Worm (Caenorhabditis elegans): ENCODE data around the gene mrpl-46.

The mrpl-46 gene

ce11 chrIV:763377-764063 is 37.1 kb upstream of the mrpl-46 start, which contains the start of gene col-103 (continued):
- TF ChIP-seq D1046.2 (GFP tag; IDR thresholded peaks at IDR 0.05), result no peak
- no peak for TF ChIP-seq mxl-3 (GFP tag; optimal IDR thresholded peaks at IDR 0.05)
- no peak for TF ChIP-seq hif-1 (tag; optimal IDR thresholded peaks at IDR 0.05)
- no peak for TF ChIP-seq fkh-10 (GFP tag; optimal IDR thresholded peaks at IDR 0.05)
- no peak for TF ChIP-seq nhr-111 (GFP tag; optimal IDR thresholded peaks at IDR 0.05)
- TF ChIP-seq pha-4 (GFP tag; IDR thresholded peaks at IDR 0.05), result no peak
- TF ChIP-seq pha-4 (tag; optimal IDR thresholded peaks at IDR 0.05), result no peak
- peak; percentile 19 for TF ChIP-seq mep-1 (tag; optimal IDR thresholded peaks at IDR 0.05)
- no peak for TF ChIP-seq hmg-1.1 (GFP tag; IDR thresholded peaks at IDR 0.05)
- no peak for TF ChIP-seq ztf-11 (tag; optimal IDR thresholded peaks at IDR 0.05)
- no peak for TF ChIP-seq lin-15B (tag; optimal IDR thresholded peaks at IDR 0.05)
- TF ChIP-seq saeg-2 (GFP tag; IDR thresholded peaks at IDR 0.05), result no peak
- no peak for TF ChIP-seq egl-43 (GFP tag; IDR thresholded peaks at IDR 0.05)
- no peak for TF ChIP-seq tag-97 (GFP tag; IDR thresholded peaks at IDR 0.05)
- TF ChIP-seq gei-8 (GFP tag; optimal IDR thresholded peaks at IDR 0.05), result no peak
- no peak for TF ChIP-seq set-16 (GFP tag; IDR thresholded peaks at IDR 0.05)
- no peak for TF ChIP-seq mxl-2 (GFP tag; conservative IDR thresholded peaks at IDR 0.05)
- TF ChIP-seq aha-1 (tag), result no peak
- TF ChIP-seq mes-2 (tag; optimal IDR thresholded peaks at IDR 0.05; ENCODE audit: poor library complexity, severe bottlenecking), result peak; percentile 34
- peak in 1 of 2 experiments; percentile 92 for TF ChIP-seq unc-62 (GFP tag; optimal IDR thresholded peaks at IDR 0.05 in 1 of 2)
- no peak for TF ChIP-seq unc-62 (tag; optimal IDR thresholded peaks at IDR 0.05)
- TF ChIP-seq dmd-9 (GFP tag; IDR thresholded peaks at IDR 0.05), result no peak
- TF ChIP-seq T26A8.4 (GFP tag; IDR thresholded peaks at IDR 0.05), result no peak
- peak; percentile 51 for TF ChIP-seq nhr-28 (tag; optimal IDR thresholded peaks at IDR 0.05)
- TF ChIP-seq R02D3.7 (tag; optimal IDR thresholded peaks at IDR 0.05), result no peak
- TF ChIP-seq nhr-76 (tag; optimal IDR thresholded peaks at IDR 0.05), result no peak
- no peak for TF ChIP-seq ctbp-1 (GFP tag; IDR thresholded peaks at IDR 0.05)

- TF ChIP-seq nhr-6 (tag; optimal IDR thresholded peaks at IDR 0.05) (no peak), Y5F2A.4 (GFP tag; optimal IDR thresholded peaks at IDR 0.05) (no peak), F26F4.8 (GFP tag; conservative IDR thresholded peaks at IDR 0.05) (no peak), Y75B8A.6 (GFP tag; IDR thresholded peaks at IDR 0.05) (no peak), sdz-12 (GFP tag; optimal IDR thresholded peaks at IDR 0.05) (no peak), aha-1 (tag) (peak; percentile 24), ceh-28 (tag; optimal IDR thresholded peaks at IDR 0.05) (peak; percentile 32), egl-27 (tag; optimal IDR thresholded peaks at IDR 0.05) (no peak), ztf-11 (tag; optimal IDR thresholded peaks at IDR 0.05) (no peak), spr-3 (GFP tag; optimal IDR thresholded peaks at IDR 0.05) (no peak), mxl-3 (GFP tag; optimal IDR thresholded peaks at IDR 0.05) (no peak), pqm-1 (tag; optimal IDR thresholded peaks at IDR 0.05) (no peak), hmg-1.1 (GFP tag; IDR thresholded peaks at IDR 0.05) (no peak), daf-12 (tag; optimal IDR thresholded peaks at IDR 0.05) (no peak), lsy-2 (tag; optimal IDR thresholded peaks at IDR 0.05) (no peak), lin-29 (GFP tag; IDR thresholded peaks at IDR 0.05) (no peak)
These were observed 32.3 kb upstream of the mrpl-46 start, which contains the start of gene F56B3.2 for ce11 chrIV:768312-768711. Gene F56B3.2, minus strand, starts transcription at chrIV:768584.

Data from whole organism, L4 larva.